Worm (Caenorhabditis elegans): ENCODE results near the gene klf-2.

Gene klf-2

ce11 chrV:20728763-20729350 lies 43.4 kb downstream of the klf-2 start, which contains the start of gene ipla-3 (continued):
- TF ChIP-seq F33H1.4 (GFP tag; IDR thresholded peaks at IDR 0.05) (no peak), let-526 (GFP tag; IDR thresholded peaks at IDR 0.05) (no peak), ceh-100 (GFP tag; IDR thresholded peaks at IDR 0.05) (no peak), ztf-3 (GFP tag; optimal IDR thresholded peaks at IDR 0.05) (peak; percentile 46), unc-62 (GFP tag; optimal IDR thresholded peaks at IDR 0.05) (peak; percentile 1), repo-1 (tag; optimal IDR thresholded peaks at IDR 0.05) (peak; percentile 30), egl-44 (GFP tag; IDR thresholded peaks at IDR 0.05) (peak; percentile 64; the same call in 1 of the 2 replicates), F57C9.4 (tag; optimal IDR thresholded peaks at IDR 0.05) (no peak), let-607 (tag; optimal IDR thresholded peaks at IDR 0.05) (peak in 1 of 2 experiments; percentile 23), sptf-2 (GFP tag; optimal IDR thresholded peaks at IDR 0.05) (peak; percentile 43), T07F8.4 (tag; optimal IDR thresholded peaks at IDR 0.05) (no peak), nhr-90 (tag; optimal IDR thresholded peaks at IDR 0.05) (peak; percentile 12), Y53G8AR.9 (GFP tag; conservative IDR thresholded peaks at IDR 0.05) (peak; percentile 52; the same call in 1 of the 2 replicates), Y95B8A.8 (GFP tag; IDR thresholded peaks at IDR 0.05) (0 out of 2 replicates have a peak, but pooled peaks have one; percentile 44), hrde-1 (tag; optimal IDR thresholded peaks at IDR 0.05; ENCODE audit: borderline replicate concordance) (no peak), hmg-20 (GFP tag; IDR thresholded peaks at IDR 0.05) (no peak), nhr-80 (tag; optimal IDR thresholded peaks at IDR 0.05) (peak; percentile 92), hlh-26 (GFP tag; conservative IDR thresholded peaks at IDR 0.05) (no peak), snpc-4 (GFP tag; optimal IDR thresholded peaks at IDR 0.05) (no peak), snpc-4 (tag; optimal IDR thresholded peaks at IDR 0.05) (peak in 2 of 4 experiments; percentile 37 to 54), chd-7 (tag; optimal IDR thresholded peaks at IDR 0.05) (peak; percentile 75)

ce11 chrV:20731787-20732186 lies 46.3 kb downstream of the klf-2 start, which contains the start of gene srxa-1:
TSS of gene srxa-1 (plus strand) at chrV:20732087.
- TF ChIP-seq zim-3 (tag; optimal IDR thresholded peaks at IDR 0.05) (no peak), pha-4 (tag; optimal IDR thresholded peaks at IDR 0.05) (no peak), snpc-4 (GFP tag; optimal IDR thresholded peaks at IDR 0.05) (no peak), snpc-4 (tag; optimal IDR thresholded peaks at IDR 0.05) (no peak), unc-62 (GFP tag; optimal IDR thresholded peaks at IDR 0.05) (no peak), zfh-2 (GFP tag; conservative IDR thresholded peaks at IDR 0.05) (no peak), nhr-80 (tag; optimal IDR thresholded peaks at IDR 0.05) (no peak), ceh-79 (tag; optimal IDR thresholded peaks at IDR 0.05) (no peak), lag-1 (GFP tag; IDR thresholded peaks at IDR 0.05) (no peak), F55B11.4 (tag; optimal IDR thresholded peaks at IDR 0.05; ENCODE audit: borderline replicate concordance, insufficient read depth) (no peak), repo-1 (tag; optimal IDR thresholded peaks at IDR 0.05) (no peak), ceh-40 (GFP tag; IDR thresholded peaks at IDR 0.05) (no peak), lin-35 (GFP tag; optimal IDR thresholded peaks at IDR 0.05) (no peak), egl-44 (GFP tag; IDR thresholded peaks at IDR 0.05) (no peak)

ce11 chrV:20734658-20735057 lies 49.2 kb downstream of the klf-2 start, which contains the start of gene srxa-6:
TSS of gene srxa-6 (plus strand) at chrV:20734958.
- TF ChIP-seq Y56A3A.18 (GFP tag; IDR thresholded peaks at IDR 0.05) (no peak), ekl-4 (GFP tag; IDR thresholded peaks at IDR 0.05) (no peak), let-526 (GFP tag; IDR thresholded peaks at IDR 0.05) (no peak), snpc-4 (GFP tag; optimal IDR thresholded peaks at IDR 0.05) (no peak), snpc-4 (tag; optimal IDR thresholded peaks at IDR 0.05) (no peak), F52B5.7 (tag; optimal IDR thresholded peaks at IDR 0.05) (no peak), aptf-2 (GFP tag; conservative IDR thresholded peaks at IDR 0.05) (no peak), F57C9.4 (tag; optimal IDR thresholded peaks at IDR 0.05) (no peak), C06A6.2 (GFP tag; conservative IDR thresholded peaks at IDR 0.05) (no peak), unc-62 (GFP tag; optimal IDR thresholded peaks at IDR 0.05) (no peak), chd-7 (tag; optimal IDR thresholded peaks at IDR 0.05) (no peak), efl-1 (GFP tag; optimal IDR thresholded peaks at IDR 0.05) (no peak), ztf-26 (tag; optimal IDR thresholded peaks at IDR 0.05) (no peak), ceh-40 (GFP tag; IDR thresholded peaks at IDR 0.05) (no peak), ceh-79 (tag; optimal IDR thresholded peaks at IDR 0.05) (no peak), lin-40 (tag; optimal IDR thresholded peaks at IDR 0.05) (no peak), egl-44 (GFP tag; IDR thresholded peaks at IDR 0.05) (no peak), ccch-3 (GFP tag; optimal IDR thresholded peaks at IDR 0.05) (no peak), hmg-1.2 (GFP tag; IDR thresholded peaks at IDR 0.05) (no peak), sptf-2 (GFP tag; optimal IDR thresholded peaks at IDR 0.05) (no peak), atf-7 (tag; optimal IDR thresholded peaks at IDR 0.05) (no peak)
